Worm (Caenorhabditis elegans): ENCODE data around the gene C06B8.2.

ce11 chrV:15498434-15498833, 19.9 kb upstream of the C06B8.2 start, which contains the start of gene C06B8.7:
- TF ChIP-seq sdc-2 (tag; optimal IDR thresholded peaks at IDR 0.05) (no peak), hlh-15 (tag; optimal IDR thresholded peaks at IDR 0.05) (no peak), pha-4 (tag; optimal IDR thresholded peaks at IDR 0.05) (no peak)

All from whole organism, late embryonic.